Worm (Caenorhabditis elegans): ENCODE results near the gene F13A2.3.

ce11 chrV:4396257-4396656 lies at the start of gene F13A2.3:
- TF ChIP-seq efl-1 (optimal IDR thresholded peaks at IDR 0.05) (no peak), efl-1 (GFP tag; optimal IDR thresholded peaks at IDR 0.05 in 1 of 2) (no peak), lir-3 (tag; optimal IDR thresholded peaks at IDR 0.05; ENCODE audit: poor library complexity) (no peak), unc-130 (tag; optimal IDR thresholded peaks at IDR 0.05) (no peak), lin-15B (tag; optimal IDR thresholded peaks at IDR 0.05) (no peak), lsy-2 (tag; optimal IDR thresholded peaks at IDR 0.05) (no peak), fkh-10 (GFP tag; optimal IDR thresholded peaks at IDR 0.05) (no peak), zip-4 (GFP tag; optimal IDR thresholded peaks at IDR 0.05) (no peak), snpc-4 (tag; optimal IDR thresholded peaks at IDR 0.05) (no peak), ets-5 (GFP tag; IDR thresholded peaks at IDR 0.05) (no peak)

Measured in whole organism, L1 larva.